Fruit fly (Drosophila melanogaster): ENCODE results near the gene Cbl.

dm6 chr3L:8450747-8451146 lies 26.0 kb downstream of the Cbl start:
- TF ChIP-seq fru (GFP tag; optimal IDR thresholded peaks at IDR 0.05) (no peak), CrebA (GFP tag; optimal IDR thresholded peaks at IDR 0.05; ENCODE audit: borderline replicate concordance) (no peak), Abd-B (GFP tag; optimal IDR thresholded peaks at IDR 0.05) (no peak), pan (optimal IDR thresholded peaks at IDR 0.05) (no peak), Hr83 (GFP tag; optimal IDR thresholded peaks at IDR 0.05; ENCODE audit: poor library complexity, severe bottlenecking) (no peak), Hr78 (GFP tag; optimal IDR thresholded peaks at IDR 0.05) (no peak), psq (GFP tag; optimal IDR thresholded peaks at IDR 0.05) (no peak), Vsx2 (GFP tag; optimal IDR thresholded peaks at IDR 0.05; ENCODE audit: partially characterized antibody) (no peak), OdsH (GFP tag; optimal IDR thresholded peaks at IDR 0.05) (no peak), h (GFP tag; optimal IDR thresholded peaks at IDR 0.05) (no peak), CG9705 (GFP tag; optimal IDR thresholded peaks at IDR 0.05) (no peak), Myc (optimal IDR thresholded peaks at IDR 0.05) (no peak), Rel (GFP tag; optimal IDR thresholded peaks at IDR 0.05) (no peak), Rel (tag; optimal IDR thresholded peaks at IDR 0.05) (no peak)
